Worm (Caenorhabditis elegans) whole organism, late embryonic: ENCODE results near the gene slc-28.2.

ENCODE experiments used
- F13H6.1 ChIP-seq: sonication (generic microtip); optimal IDR thresholded peaks from 2 replicates; lab custom pipeline; 2016; ENCODE audit warnings: missing genetic modification characterization, missing compliant biosample characterization
- K02D7.2 ChIP-seq: sonication (generic microtip); optimal IDR thresholded peaks from 2 replicates; lab custom pipeline; 2017; ENCODE audit warnings: mild to moderate bottlenecking, missing genetic modification characterization, missing compliant biosample characterization
- K09A11.1 ChIP-seq: sonication (generic microtip); optimal IDR thresholded peaks from 2 replicates; lab custom pipeline; 2017; ENCODE audit warnings: antibody characterized with exemption, mild to moderate bottlenecking, missing genetic modification characterization, missing compliant biosample characterization; ENCODE audit not compliant: insufficient read depth
- Y22D7AL.16 ChIP-seq: sonication (generic microtip); optimal IDR thresholded peaks from 2 replicates; lab custom pipeline; 2016; ENCODE audit warnings: missing genetic modification characterization, missing compliant biosample characterization
- ceh-14 ChIP-seq: sonication (generic microtip); optimal IDR thresholded peaks from 2 replicates; lab custom pipeline; 2016; ENCODE audit warnings: missing genotype, missing genetic modification characterization, missing compliant biosample characterization
- ceh-18 ChIP-seq: sonication (generic microtip); optimal IDR thresholded peaks from 2 replicates; lab custom pipeline; 2016; ENCODE audit warnings: missing genetic modification characterization, missing compliant biosample characterization
- ceh-19 ChIP-seq: fragments of 200-800 bp; sonication (Bioruptor generic); optimal IDR thresholded peaks from 2 replicates; lab custom pipeline; 2018; ENCODE audit warnings: mild to moderate bottlenecking, missing genetic modification characterization, missing compliant biosample characterization
- ceh-31 ChIP-seq: sonication (generic microtip); optimal IDR thresholded peaks from 2 replicates; lab custom pipeline; 2016; ENCODE audit warnings: missing genetic modification characterization, missing compliant biosample characterization
- ceh-34 ChIP-seq: sonication (generic microtip); optimal IDR thresholded peaks from 2 replicates; lab custom pipeline; 2016; ENCODE audit warnings: mild to moderate bottlenecking, missing genetic modification characterization, missing compliant biosample characterization
- dmd-4 ChIP-seq: sonication (generic microtip); optimal IDR thresholded peaks from 2 replicates; lab custom pipeline; 2016; ENCODE audit warnings: borderline replicate concordance, missing genetic modification characterization, missing compliant biosample characterization
- dve-1 ChIP-seq: sonication (generic microtip); optimal IDR thresholded peaks from 2 replicates; lab custom pipeline; 2017; ENCODE audit warnings: antibody characterized with exemption, mild to moderate bottlenecking, missing genetic modification characterization, missing compliant biosample characterization
- ets-4 ChIP-seq: sonication (generic microtip); optimal IDR thresholded peaks from 2 replicates; lab custom pipeline; 2016; ENCODE audit warnings: missing genetic modification characterization, missing compliant biosample characterization
- fkh-10 ChIP-seq: fragments of 150-350 bp; optimal IDR thresholded peaks from 2 replicates; lab custom pipeline; 2014; ENCODE audit warnings: missing biosample characterization, missing genetic modification reagents, missing genetic modification characterization
- hlh-13 ChIP-seq: fragments of 200-800 bp; sonication (Bioruptor generic); optimal IDR thresholded peaks from 2 replicates; lab custom pipeline; 2018; ENCODE audit warnings: mild to moderate bottlenecking, missing genetic modification characterization, missing compliant biosample characterization
- madf-2 ChIP-seq: sonication (generic microtip); optimal IDR thresholded peaks from 2 replicates; lab custom pipeline; 2017; ENCODE audit warnings: missing genetic modification characterization, missing compliant biosample characterization
- nhr-232 ChIP-seq: sonication (generic microtip); optimal IDR thresholded peaks from 2 replicates; lab custom pipeline; 2016; ENCODE audit warnings: missing genetic modification characterization, missing compliant biosample characterization
- pag-3 ChIP-seq: sonication (generic microtip); optimal IDR thresholded peaks from 2 replicates; lab custom pipeline; 2016; ENCODE audit warnings: missing compliant biosample characterization, missing genetic modification characterization, borderline replicate concordance
- pax-1 ChIP-seq: fragments of 150-350 bp; optimal IDR thresholded peaks from 2 replicates; lab custom pipeline; 2014; ENCODE audit warnings: missing biosample characterization, missing genetic modification characterization
- pha-4 ChIP-seq: fragments of 150-350 bp; optimal IDR thresholded peaks from 2 replicates; lab custom pipeline; 2018; ENCODE audit warnings: missing biosample characterization, missing genetic modification reagents, missing genetic modification characterization
- pqm-1 ChIP-seq: sonication (generic microtip); optimal IDR thresholded peaks from 2 replicates; lab custom pipeline; 2016; ENCODE audit warnings: missing genetic modification characterization, missing compliant biosample characterization
- ref-2 ChIP-seq: sonication (generic microtip); optimal IDR thresholded peaks from 2 replicates; lab custom pipeline; 2016; ENCODE audit warnings: missing genetic modification characterization, missing compliant biosample characterization
- sox-2 ChIP-seq: fragments of 200-800 bp; sonication (Bioruptor generic); IDR thresholded peaks from 2 replicates; pipeline ENCODE4 v1.3.6; 2022; ENCODE audit warnings: missing genetic modification reagents, missing genetic modification characterization, missing compliant biosample characterization
- syd-9 ChIP-seq: sonication (generic microtip); optimal IDR thresholded peaks from 2 replicates; lab custom pipeline; 2016; ENCODE audit warnings: mild to moderate bottlenecking, missing genetic modification characterization, moderate library complexity, missing compliant biosample characterization
- tbx-2 ChIP-seq: sonication (generic microtip); optimal IDR thresholded peaks from 2 replicates; lab custom pipeline; 2016; ENCODE audit warnings: missing genetic modification characterization, missing compliant biosample characterization
- unc-42 ChIP-seq: sonication (generic microtip); optimal IDR thresholded peaks from 2 replicates; lab custom pipeline; 2016; ENCODE audit warnings: missing genotype, missing genetic modification characterization, missing compliant biosample characterization
- ztf-16 ChIP-seq: sonication (generic microtip); optimal IDR thresholded peaks from 2 replicates; lab custom pipeline; 2017; ENCODE audit warnings: missing genetic modification characterization, missing compliant biosample characterization

Gene slc-28.2

DNA sequence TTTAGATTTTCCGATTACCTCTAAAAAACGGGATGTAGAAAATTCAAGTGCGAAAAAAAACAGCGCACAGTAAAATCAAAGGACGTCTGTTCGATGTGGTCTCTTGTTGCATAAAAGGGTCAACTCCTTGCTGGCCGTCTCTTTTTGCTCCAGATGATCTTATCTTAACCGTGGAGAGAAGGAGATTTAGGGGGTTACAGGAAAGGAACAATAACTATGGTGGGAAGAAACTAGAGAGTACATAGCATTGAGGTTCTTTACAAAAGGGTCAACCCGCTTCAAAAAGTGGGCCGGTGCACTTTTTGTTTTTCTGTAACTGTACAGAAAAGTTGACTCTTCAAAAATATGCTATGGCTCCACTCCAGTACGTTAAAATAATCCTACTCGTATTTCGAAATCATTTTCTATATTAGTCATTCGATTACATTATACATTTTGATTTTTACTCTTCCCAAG is 28.5 kb upstream of the slc-28.2 start, which contains the start of the genes T20D4.19 and srj-9:
Gene T20D4.19 (minus strand): TSS at position 101 of the 456 bp plus-strand sequence.
Gene srj-9 (plus strand): TSS at position 406 of the 456 bp plus-strand sequence.
- TF ChIP-seq ceh-18 (tag; lab: Kevin White, UChicago) (no peak), ceh-14 (tag; lab: Kevin White, UChicago) (no peak), nhr-232 (tag; lab: Kevin White, UChicago) (no peak)

DNA sequence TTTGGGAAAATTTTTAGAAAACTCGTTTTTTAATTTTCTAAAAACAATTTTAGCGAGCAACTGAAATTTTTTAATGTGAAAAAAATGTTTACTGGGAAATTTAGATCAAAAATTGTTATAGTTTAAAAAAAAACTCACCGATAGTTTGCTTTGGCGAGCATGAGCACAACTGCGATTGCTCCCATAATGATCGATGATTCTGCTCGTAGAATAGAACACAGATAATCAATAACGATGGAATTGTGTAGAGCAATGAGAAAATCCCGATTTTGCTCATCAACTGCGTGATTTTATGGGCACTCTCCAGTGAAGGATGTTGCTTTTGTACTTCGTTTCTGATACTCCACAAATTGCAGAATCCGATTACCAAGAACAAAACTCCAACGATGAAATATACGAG is 17.4 kb upstream of the slc-28.2 start:
- TF ChIP-seq K09A11.1 (tag; lab: Kevin White, UChicago) = no peak
- TF ChIP-seq ceh-18 (tag; lab: Kevin White, UChicago) = no peak
- no peak for TF ChIP-seq sox-2 (GFP tag; lab: Robert Waterston, UW)
- TF ChIP-seq dve-1 (tag; lab: Kevin White, UChicago) = no peak
- no peak for TF ChIP-seq pha-4 (tag; lab: Kevin White, UChicago)
- no peak for TF ChIP-seq ztf-16
- TF ChIP-seq syd-9 (tag; lab: Kevin White, UChicago) = no peak
- no peak for TF ChIP-seq unc-42
- TF ChIP-seq hlh-13 (GFP tag; lab: Kevin White, UChicago) = no peak
- no peak for TF ChIP-seq ref-2 (tag; lab: Kevin White, UChicago)
- TF ChIP-seq ets-4 (tag; lab: Kevin White, UChicago) = no peak
- no peak for TF ChIP-seq nhr-232 (tag; lab: Kevin White, UChicago)
- TF ChIP-seq F13H6.1 = no peak
- TF ChIP-seq pag-3 (tag; lab: Kevin White, UChicago) = no peak
- TF ChIP-seq ceh-31 (tag; lab: Kevin White, UChicago) = no peak
- TF ChIP-seq dmd-4 (tag; lab: Kevin White, UChicago) = no peak

DNA sequence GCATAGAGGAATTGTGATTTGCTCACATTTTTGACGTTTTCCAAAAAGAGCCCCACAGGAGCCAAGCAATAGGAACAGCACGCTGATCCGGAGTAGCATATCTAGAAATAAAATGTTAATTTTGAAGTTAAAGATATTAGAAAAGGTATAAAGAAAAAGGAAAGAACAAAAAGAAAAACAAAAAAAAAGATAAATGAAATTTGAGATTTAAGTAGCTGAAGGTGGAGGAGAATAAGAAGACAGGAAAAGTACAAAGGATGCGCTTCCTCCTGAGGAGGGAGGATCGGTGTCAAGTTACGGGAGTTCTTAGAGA is 15.3 kb upstream of the slc-28.2 start, which contains the start of gene cfz-2:
Gene cfz-2 (minus strand): TSS at position 101 of the 313 bp plus-strand sequence.
- TF ChIP-seq ceh-34 (tag; lab: Kevin White, UChicago) (peak; percentile 71), madf-2 (tag; lab: Kevin White, UChicago) (no peak)

DNA sequence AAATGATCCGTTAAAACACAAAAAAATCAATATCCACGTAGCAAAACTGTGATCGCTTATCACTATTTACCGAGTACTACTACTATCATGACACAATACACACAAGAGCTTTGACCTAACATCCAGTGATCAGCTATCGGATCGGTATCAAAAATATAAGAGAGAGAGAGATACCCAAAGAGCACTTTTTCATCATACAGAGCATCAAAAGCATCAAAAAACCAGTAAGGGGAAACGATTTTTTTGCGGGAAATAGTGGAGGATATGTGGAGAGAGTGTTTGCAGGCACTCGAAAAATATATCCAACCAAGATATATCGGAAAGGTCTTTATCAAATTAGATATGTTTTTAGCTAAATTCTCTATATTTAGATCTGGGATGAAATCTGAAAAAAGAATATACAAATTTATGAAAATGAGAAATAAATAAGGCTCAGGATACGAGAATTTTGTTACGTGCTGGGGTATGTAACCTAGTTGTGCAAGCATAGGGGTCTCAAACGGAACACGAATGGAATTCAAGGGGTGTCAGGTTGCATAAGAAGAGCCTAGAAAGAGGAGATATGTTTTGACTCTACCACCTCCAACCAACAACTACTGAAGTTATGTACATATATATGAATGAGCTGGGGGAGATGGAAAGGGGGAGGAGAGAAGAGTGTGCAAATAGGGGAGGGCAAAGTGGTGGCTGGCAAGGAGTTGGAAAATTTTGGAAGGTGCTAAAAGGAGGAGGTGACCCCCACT is 14.8 kb upstream of the slc-28.2 start:
- TF ChIP-seq ceh-34 (tag; lab: Kevin White, UChicago) = peak; percentile 92
- no peak for TF ChIP-seq pha-4 (tag; lab: Kevin White, UChicago)
- peak; percentile 23 for TF ChIP-seq ref-2 (tag; lab: Kevin White, UChicago)
- TF ChIP-seq tbx-2 = peak; percentile 37
- peak; percentile 2 for TF ChIP-seq ceh-19 (GFP tag; lab: Kevin White, UChicago)
- TF ChIP-seq, all 69 proteins: peak for 4

DNA sequence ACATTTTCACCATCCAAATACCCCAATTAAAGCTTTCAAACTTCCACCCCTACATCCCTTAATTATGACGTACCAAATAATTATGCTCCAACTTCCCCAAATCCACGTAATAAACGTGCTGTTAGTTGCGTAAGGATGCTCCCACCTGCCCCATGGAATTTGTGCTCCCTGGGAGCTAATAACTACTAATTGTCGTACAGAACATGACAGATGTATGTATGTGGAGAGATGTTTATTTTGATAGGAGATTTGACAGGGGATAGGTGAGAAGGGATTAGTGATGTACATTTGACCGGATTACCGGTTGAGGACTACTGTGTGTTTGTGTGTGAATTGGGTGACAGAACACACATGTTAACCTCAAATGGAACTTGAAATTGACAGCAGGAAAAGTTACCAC is 10.2 kb upstream of the slc-28.2 start:
- TF ChIP-seq K02D7.2 (tag; lab: Kevin White, UChicago) = no peak
- no peak for TF ChIP-seq Y22D7AL.16 (tag; lab: Kevin White, UChicago)
- TF ChIP-seq tbx-2 = peak; percentile 8
- TF ChIP-seq fkh-10 (GFP tag; lab: Kevin White, UChicago) = no peak

DNA sequence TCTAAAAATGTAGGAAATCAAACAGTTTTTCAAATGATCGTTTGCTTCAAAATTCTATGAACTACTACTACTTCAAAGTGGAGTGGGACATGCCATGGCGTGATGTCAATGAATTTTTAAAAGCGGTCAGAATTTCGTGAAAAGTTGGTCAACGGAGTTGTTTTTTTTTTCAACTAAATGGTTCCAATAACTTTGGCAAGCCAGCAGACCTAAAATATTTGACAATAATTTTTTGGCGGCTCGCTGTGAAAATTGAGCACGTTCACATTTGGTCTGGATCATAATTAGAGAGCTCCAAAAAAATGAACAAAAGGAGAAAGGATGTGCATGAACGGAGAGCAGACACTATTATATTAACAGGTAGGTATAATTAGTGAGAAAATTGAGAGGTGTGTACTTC is 9.7 kb upstream of the slc-28.2 start:
- TF ChIP-seq syd-9 (tag; lab: Kevin White, UChicago) = no peak
- TF ChIP-seq ref-2 (tag; lab: Kevin White, UChicago) = peak; percentile 72

DNA sequence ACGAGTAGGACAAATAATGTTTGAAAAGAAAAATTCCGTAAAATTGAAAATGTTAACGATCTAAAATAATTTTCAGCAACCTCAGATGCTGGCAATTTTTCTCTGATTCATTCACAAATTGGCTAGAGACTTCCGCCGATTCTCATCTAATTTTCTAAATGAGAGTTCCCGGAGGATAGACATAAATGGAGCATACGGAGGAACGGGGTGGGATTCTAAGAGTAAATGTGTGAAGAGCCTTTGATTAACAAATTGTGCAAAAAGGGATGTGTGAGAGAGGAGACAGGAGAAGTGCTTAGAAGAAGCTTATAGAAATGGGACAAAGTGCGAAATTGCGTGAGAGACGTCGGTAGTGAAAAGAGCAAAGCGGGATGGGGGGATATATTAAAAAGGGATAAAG is 8.4 kb upstream of the slc-28.2 start:
- TF ChIP-seq pax-1 (tag; lab: Kevin White, UChicago) (no peak), pqm-1 (tag; lab: Kevin White, UChicago) (no peak), unc-42 (peak; percentile 65)
- TF ChIP-seq, all 69 proteins: peak for 1
